Worm (Caenorhabditis elegans) whole organism, early embryonic: ENCODE data around the gene srxa-18.

ENCODE experiments used
- B0310.2 ChIP-seq: sonication (generic microtip); optimal IDR thresholded peaks from 2 replicates; lab custom pipeline; 2016; ENCODE audit warnings: mild to moderate bottlenecking, missing genetic modification characterization, missing compliant biosample characterization
- F13C5.2 ChIP-seq: sonication (generic microtip); optimal IDR thresholded peaks from 2 replicates; lab custom pipeline; 2017; ENCODE audit warnings: mild to moderate bottlenecking, missing genetic modification characterization, inconsistent platforms, missing compliant biosample characterization
- aly-1 ChIP-seq: sonication (generic microtip); optimal IDR thresholded peaks from 2 replicates; lab custom pipeline; 2016; ENCODE audit warnings: missing genetic modification characterization, missing compliant biosample characterization
- ama-1 ChIP-seq: fragments of 150-350 bp; optimal IDR thresholded peaks from 2 replicates; lab custom pipeline; 2014
- ceh-13 ChIP-seq: fragments of 200-800 bp; sonication (Bioruptor generic); optimal IDR thresholded peaks from 2 replicates; lab custom pipeline; 2018; ENCODE audit warnings: mild to moderate bottlenecking, missing genetic modification characterization, missing compliant biosample characterization
- ceh-36 ChIP-seq: sonication (generic microtip); optimal IDR thresholded peaks from 2 replicates; lab custom pipeline; 2016; ENCODE audit warnings: missing genetic modification characterization, inconsistent platforms, missing compliant biosample characterization
- ets-7 ChIP-seq: sonication (generic microtip); optimal IDR thresholded peaks from 2 replicates; lab custom pipeline; 2016; ENCODE audit warnings: missing genotype, missing genetic modification characterization, missing compliant biosample characterization
- flt-1 ChIP-seq: fragments of 200-800 bp; sonication (Bioruptor generic); IDR thresholded peaks from 2 replicates; pipeline ENCODE4 v1.3.6; 2022; ENCODE audit warnings: missing genetic modification characterization, missing compliant biosample characterization
- hmbx-1 ChIP-seq: sonication (generic microtip); optimal IDR thresholded peaks from 2 replicates; lab custom pipeline; 2016; ENCODE audit warnings: mild to moderate bottlenecking, missing genetic modification characterization, missing compliant biosample characterization
- hmg-4 ChIP-seq: fragments of 200-800 bp; sonication (Bioruptor generic); optimal IDR thresholded peaks from 2 replicates; lab custom pipeline; 2018; ENCODE audit warnings: mild to moderate bottlenecking, missing genetic modification characterization, missing compliant biosample characterization
- hnd-1 ChIP-seq: sonication (generic microtip); optimal IDR thresholded peaks from 2 replicates; lab custom pipeline; 2016; ENCODE audit warnings: missing genetic modification characterization, missing compliant biosample characterization
- pes-1 ChIP-seq: fragments of 200-800 bp; sonication (Bioruptor generic); IDR thresholded peaks from 2 replicates; pipeline ENCODE4 v1.3.6; 2022; ENCODE audit warnings: missing genetic modification reagents, missing genetic modification characterization, missing compliant biosample characterization
- scrt-1 ChIP-seq: fragments of 200-800 bp; sonication (Bioruptor generic); IDR thresholded peaks from 2 replicates; pipeline ENCODE4 v1.3.6; 2022; ENCODE audit warnings: missing genetic modification characterization, missing compliant biosample characterization
- sea-1 ChIP-seq: fragments of 200-800 bp; sonication (Bioruptor generic); conservative IDR thresholded peaks from 2 replicates; pipeline ENCODE4 v1.3.6; 2022; ENCODE audit warnings: missing genetic modification characterization, missing compliant biosample characterization
- tbx-11 ChIP-seq: fragments of 200-800 bp; sonication (Bioruptor generic); IDR thresholded peaks from 2 replicates; pipeline ENCODE4 v1.3.6; 2022; ENCODE audit warnings: missing genetic modification characterization, missing compliant biosample characterization
- tbx-37 ChIP-seq: fragments of 200-800 bp; sonication (Bioruptor generic); conservative IDR thresholded peaks from 2 replicates; pipeline ENCODE4 v1.3.6; 2022; ENCODE audit warnings: missing genetic modification reagents, missing genetic modification characterization, missing compliant biosample characterization
- tra-4 ChIP-seq: sonication (generic microtip); optimal IDR thresholded peaks from 2 replicates; lab custom pipeline; 2017; ENCODE audit warnings: missing genetic modification characterization, missing compliant biosample characterization

The srxa-18 gene

DNA sequence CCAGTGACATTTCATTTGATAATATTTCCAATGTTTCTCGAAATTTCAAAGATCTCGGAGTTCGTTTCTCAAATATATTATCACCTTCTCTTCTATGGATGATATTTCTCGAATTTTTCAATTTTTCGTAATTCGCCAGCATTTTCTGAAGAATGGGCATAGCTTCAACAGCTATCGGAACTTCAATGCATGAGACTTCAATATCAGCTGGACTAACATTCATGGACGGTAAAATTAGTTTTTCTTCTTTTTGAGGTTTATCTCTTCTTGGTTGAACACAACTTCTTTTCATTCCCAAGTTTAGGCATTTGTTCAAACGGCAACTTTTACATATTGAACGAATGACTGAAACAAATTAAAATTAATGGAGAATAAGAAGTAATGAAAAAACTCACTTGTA lies 39.9 kb downstream of the srxa-18 start:
- TF ChIP-seq ets-7 (tag; lab: Kevin White, UChicago) = no peak
- no peak for TF ChIP-seq pes-1
- TF ChIP-seq aly-1 (tag; lab: Kevin White, UChicago) = no peak
- TF ChIP-seq hnd-1 (tag; lab: Kevin White, UChicago) = no peak
- TF ChIP-seq F13C5.2 = no peak
- no peak for TF ChIP-seq tra-4 (tag; lab: Kevin White, UChicago)
- TF ChIP-seq scrt-1 = no peak
- no peak for TF ChIP-seq tbx-11 (GFP tag; lab: Robert Waterston, UW)

- no peak for TF ChIP-seq ceh-13 (GFP tag; lab: Kevin White, UChicago)
- TF ChIP-seq pes-1 = no peak
- TF ChIP-seq scrt-1 = no peak
- no peak for TF ChIP-seq flt-1 (GFP tag; lab: Robert Waterston, UW)
- TF ChIP-seq ets-7 (tag; lab: Kevin White, UChicago) = no peak
- no peak for TF ChIP-seq ama-1
- TF ChIP-seq sea-1 (GFP tag; lab: Robert Waterston, UW) = no peak
These were observed 42.6 kb downstream of the srxa-18 start, which contains the start of gene R04B5.1 for ce11 chrV:10078244-10078643. Gene R04B5.1, minus strand, starts transcription at chrV:10078344.

DNA sequence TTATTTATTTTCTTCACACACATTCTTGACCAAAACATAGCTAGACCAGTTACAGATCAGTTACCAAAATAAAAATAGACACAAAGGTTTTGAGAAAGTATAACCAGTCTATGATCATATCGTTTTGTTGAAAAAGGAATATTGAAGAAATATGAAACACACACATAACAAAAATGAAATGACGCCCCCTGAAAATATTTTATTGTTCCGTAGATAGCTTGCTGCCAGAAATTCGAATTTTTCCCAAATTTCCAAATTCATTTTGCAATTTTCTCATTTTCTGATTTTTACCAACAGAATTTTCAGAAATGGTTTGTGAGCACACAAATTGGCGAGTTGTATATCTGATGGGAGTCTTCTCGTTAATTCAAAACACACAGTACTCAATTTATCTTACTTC lies 45.4 kb downstream of the srxa-18 start, which contains the start of gene F57A8.7:
Gene F57A8.7, plus strand, starts transcription at position 301 of the 400 bp plus-strand sequence.
- TF ChIP-seq aly-1 (tag; lab: Kevin White, UChicago) (no peak), tbx-37 (GFP tag; lab: Robert Waterston, UW) (no peak), sea-1 (GFP tag; lab: Robert Waterston, UW) (no peak), scrt-1 (no peak), B0310.2 (tag; lab: Kevin White, UChicago) (no peak), F13C5.2 (no peak), pes-1 (no peak), tbx-11 (GFP tag; lab: Robert Waterston, UW) (no peak), ceh-36 (tag; lab: Kevin White, UChicago) (no peak), ama-1 (no peak), tra-4 (tag; lab: Kevin White, UChicago) (no peak), ets-7 (tag; lab: Kevin White, UChicago) (no peak), hmg-4 (GFP tag; lab: Kevin White, UChicago) (no peak), hnd-1 (tag; lab: Kevin White, UChicago) (no peak), flt-1 (GFP tag; lab: Robert Waterston, UW) (no peak), ceh-13 (GFP tag; lab: Kevin White, UChicago) (no peak), hmbx-1 (tag; lab: Kevin White, UChicago) (no peak)

DNA sequence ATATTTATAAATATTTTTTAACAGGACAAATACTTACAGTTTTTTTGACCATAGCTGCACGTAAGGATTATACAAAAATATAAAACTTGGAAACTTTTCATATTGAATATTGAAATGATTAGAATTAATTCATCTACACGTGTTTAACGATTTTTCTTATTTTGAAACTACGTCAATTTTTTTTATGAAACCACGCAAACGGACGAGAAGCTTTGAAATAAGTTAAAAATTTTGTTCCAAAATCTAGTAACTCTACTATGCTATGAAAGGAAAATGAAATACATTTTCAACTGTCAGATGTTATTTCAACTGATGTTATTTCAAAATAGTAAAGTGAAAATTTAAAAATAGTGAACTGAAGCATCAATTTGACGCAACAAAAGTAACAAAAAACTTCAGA lies 47.0 kb downstream of the srxa-18 start, which contains the start of gene F57A8.6:
Gene F57A8.6, minus strand, starts transcription at position 101 of the 400 bp plus-strand sequence.
- TF ChIP-seq tbx-37 (GFP tag; lab: Robert Waterston, UW) (no peak), hnd-1 (tag; lab: Kevin White, UChicago) (no peak), ama-1 (no peak), hmg-4 (GFP tag; lab: Kevin White, UChicago) (no peak), scrt-1 (no peak), flt-1 (GFP tag; lab: Robert Waterston, UW) (no peak), tra-4 (tag; lab: Kevin White, UChicago) (no peak), tbx-11 (GFP tag; lab: Robert Waterston, UW) (no peak), ceh-36 (tag; lab: Kevin White, UChicago) (no peak)

DNA sequence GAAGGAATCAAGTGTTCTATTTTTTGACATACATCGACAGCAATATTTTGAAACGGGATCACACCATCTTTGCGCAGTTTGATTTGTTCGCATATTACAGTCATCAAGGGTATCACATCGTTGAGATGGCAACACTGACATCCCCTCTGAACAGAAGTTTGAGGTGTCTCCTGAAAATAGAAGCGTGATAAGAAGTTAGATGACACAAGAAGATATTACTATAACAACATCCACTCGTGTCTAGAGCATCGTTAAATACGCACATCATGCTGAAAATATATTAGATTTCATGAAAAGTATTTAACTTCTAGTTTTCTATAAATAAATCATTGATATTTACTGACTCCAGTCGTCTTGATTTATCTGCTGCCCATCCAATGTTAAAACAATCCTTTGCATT lies 48.1 kb downstream of the srxa-18 start:
- TF ChIP-seq tra-4 (tag; lab: Kevin White, UChicago) (no peak), pes-1 (no peak), ets-7 (tag; lab: Kevin White, UChicago) (no peak), hmg-4 (GFP tag; lab: Kevin White, UChicago) (no peak), scrt-1 (no peak)

- TF ChIP-seq B0310.2 (tag; lab: Kevin White, UChicago) = no peak
- TF ChIP-seq pes-1 = no peak
- no peak for TF ChIP-seq tbx-37 (GFP tag; lab: Robert Waterston, UW)
- no peak for TF ChIP-seq tra-4 (tag; lab: Kevin White, UChicago)
- no peak for TF ChIP-seq tbx-11 (GFP tag; lab: Robert Waterston, UW)
- TF ChIP-seq ceh-36 (tag; lab: Kevin White, UChicago) = no peak
- no peak for TF ChIP-seq ceh-13 (GFP tag; lab: Kevin White, UChicago)
- TF ChIP-seq ets-7 (tag; lab: Kevin White, UChicago) = no peak
- TF ChIP-seq F13C5.2 = no peak
- TF ChIP-seq sea-1 (GFP tag; lab: Robert Waterston, UW) = no peak
- no peak for TF ChIP-seq hmg-4 (GFP tag; lab: Kevin White, UChicago)
- no peak for TF ChIP-seq hmbx-1 (tag; lab: Kevin White, UChicago)
- TF ChIP-seq hnd-1 (tag; lab: Kevin White, UChicago) = no peak
- no peak for TF ChIP-seq ama-1
- no peak for TF ChIP-seq scrt-1
- no peak for TF ChIP-seq aly-1 (tag; lab: Kevin White, UChicago)
These were observed 50.3 kb downstream of the srxa-18 start, which contains the start of gene nhr-192 for ce11 chrV:10070541-10070940. Gene nhr-192, minus strand, starts transcription at chrV:10070641.
